Fruit fly (Drosophila melanogaster): ENCODE results near the gene CG1958.

DNA sequence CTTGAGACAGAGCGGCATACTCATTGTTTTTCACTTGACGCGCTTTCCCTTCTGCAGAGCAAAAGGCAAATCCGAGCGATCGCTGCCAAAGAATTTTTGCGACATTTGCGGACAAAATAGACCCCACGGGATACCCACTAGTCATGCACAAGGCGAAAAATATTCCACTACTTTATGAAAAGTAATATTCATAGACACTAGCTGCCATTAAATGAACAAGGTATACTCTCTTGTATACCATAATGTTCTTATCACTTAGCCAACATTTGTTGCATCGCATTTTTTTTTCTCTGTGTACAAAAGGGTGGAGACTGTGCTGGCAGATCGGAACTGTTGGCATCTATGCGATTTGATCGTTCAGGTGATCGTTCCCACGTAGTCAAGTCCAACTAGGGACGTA, 45.7 kb downstream of the CG1958 start:
- TF ChIP-seq CG43689 (GFP tag; IDR thresholded peaks at IDR 0.05), result no peak
- no peak for TF ChIP-seq ranshi (GFP tag; IDR thresholded peaks at IDR 0.05)
- no peak for TF ChIP-seq Ets65A (GFP tag)
- TF ChIP-seq bab2 (GFP tag; optimal IDR thresholded peaks at IDR 0.05), result no peak
- no peak for TF ChIP-seq Fer2 (tag; optimal IDR thresholded peaks at IDR 0.05)
- no peak for TF ChIP-seq lola (GFP tag; optimal IDR thresholded peaks at IDR 0.05)
- TF ChIP-seq psq (GFP tag; optimal IDR thresholded peaks at IDR 0.05), result no peak
- TF ChIP-seq CG14710 (tag; optimal IDR thresholded peaks at IDR 0.05), result no peak
- TF ChIP-seq phol (tag; optimal IDR thresholded peaks at IDR 0.05), result no peak
- no peak for TF ChIP-seq Lpt (GFP tag; optimal IDR thresholded peaks at IDR 0.05)

All from whole organism, embryonic.